Worm (Caenorhabditis elegans) whole organism, early embryonic: ENCODE data around the gene nhr-154.

Experiments
- B0310.2 ChIP-seq: sonication (generic microtip); optimal IDR thresholded peaks from 2 replicates; lab custom pipeline; 2016; ENCODE audit warnings: mild to moderate bottlenecking, missing genetic modification characterization, missing compliant biosample characterization
- F13C5.2 ChIP-seq: sonication (generic microtip); optimal IDR thresholded peaks from 2 replicates; lab custom pipeline; 2017; ENCODE audit warnings: mild to moderate bottlenecking, missing genetic modification characterization, inconsistent platforms, missing compliant biosample characterization
- aly-1 ChIP-seq: sonication (generic microtip); optimal IDR thresholded peaks from 2 replicates; lab custom pipeline; 2016; ENCODE audit warnings: missing genetic modification characterization, missing compliant biosample characterization
- ama-1 ChIP-seq: fragments of 150-350 bp; optimal IDR thresholded peaks from 2 replicates; lab custom pipeline; 2014
- ceh-13 ChIP-seq: fragments of 200-800 bp; sonication (Bioruptor generic); optimal IDR thresholded peaks from 2 replicates; lab custom pipeline; 2018; ENCODE audit warnings: mild to moderate bottlenecking, missing genetic modification characterization, missing compliant biosample characterization
- ceh-36 ChIP-seq: sonication (generic microtip); optimal IDR thresholded peaks from 2 replicates; lab custom pipeline; 2016; ENCODE audit warnings: missing genetic modification characterization, inconsistent platforms, missing compliant biosample characterization
- hmg-4 ChIP-seq: fragments of 200-800 bp; sonication (Bioruptor generic); optimal IDR thresholded peaks from 2 replicates; lab custom pipeline; 2018; ENCODE audit warnings: mild to moderate bottlenecking, missing genetic modification characterization, missing compliant biosample characterization
- pes-1 ChIP-seq: fragments of 200-800 bp; sonication (Bioruptor generic); IDR thresholded peaks from 2 replicates; pipeline ENCODE4 v1.3.6; 2022; ENCODE audit warnings: missing genetic modification reagents, missing genetic modification characterization, missing compliant biosample characterization
- scrt-1 ChIP-seq: fragments of 200-800 bp; sonication (Bioruptor generic); IDR thresholded peaks from 2 replicates; pipeline ENCODE4 v1.3.6; 2022; ENCODE audit warnings: missing genetic modification characterization, missing compliant biosample characterization
- sea-1 ChIP-seq: fragments of 200-800 bp; sonication (Bioruptor generic); conservative IDR thresholded peaks from 2 replicates; pipeline ENCODE4 v1.3.6; 2022; ENCODE audit warnings: missing genetic modification characterization, missing compliant biosample characterization
- tbx-11 ChIP-seq: fragments of 200-800 bp; sonication (Bioruptor generic); IDR thresholded peaks from 2 replicates; pipeline ENCODE4 v1.3.6; 2022; ENCODE audit warnings: missing genetic modification characterization, missing compliant biosample characterization
- tra-4 ChIP-seq: sonication (generic microtip); optimal IDR thresholded peaks from 2 replicates; lab custom pipeline; 2017; ENCODE audit warnings: missing genetic modification characterization, missing compliant biosample characterization

DNA sequence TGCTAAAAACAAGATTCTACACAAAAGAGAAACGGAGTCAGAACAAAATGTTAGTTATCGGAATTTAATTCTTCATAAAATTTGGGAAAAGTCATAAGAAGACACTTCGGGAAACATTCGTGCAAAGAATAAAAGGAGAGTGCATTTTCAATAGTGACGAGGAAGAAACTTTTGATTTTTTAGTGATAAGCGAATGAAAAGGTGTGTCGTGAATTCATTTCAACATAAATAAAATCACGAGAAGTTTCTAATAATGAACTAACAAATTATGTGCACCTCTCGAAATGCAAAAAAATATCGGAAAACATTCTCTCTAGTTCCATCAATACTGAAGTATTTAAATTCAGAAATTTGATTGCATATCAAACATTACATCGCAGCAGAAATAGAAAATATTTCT is 25.1 kb upstream of the nhr-154 start:
- TF ChIP-seq ceh-36 (tag; lab: Kevin White, UChicago) (no peak), F13C5.2 (tag; lab: Kevin White, UChicago) (no peak), ama-1 (lab: Kevin White, UChicago) (no peak), tbx-11 (no peak), pes-1 (GFP tag; lab: Robert Waterston, UW) (no peak), scrt-1 (GFP tag; lab: Robert Waterston, UW) (no peak), hmg-4 (GFP tag; lab: Kevin White, UChicago) (no peak), tra-4 (no peak), B0310.2 (tag; lab: Kevin White, UChicago) (no peak), sea-1 (no peak), aly-1 (tag; lab: Kevin White, UChicago) (no peak), ceh-13 (GFP tag; lab: Kevin White, UChicago) (no peak)
